Fruit fly (Drosophila melanogaster) whole organism, embryonic: ENCODE data around the gene Sec10.
A peak's percentile ranks its signal among the peaks of the same experiment; 100 is the strongest.

Experiments
- CG10147 ChIP-seq: fragments of 200-800 bp; sonication (Bioruptor generic); optimal IDR thresholded peaks from 2 replicates; lab custom pipeline; 2019; ENCODE audit warnings: missing biosample characterization, mild to moderate bottlenecking, missing genetic modification characterization, moderate library complexity
- CG10274 ChIP-seq: fragments of 200-800 bp; sonication (Bioruptor generic); optimal IDR thresholded peaks from 3 replicates; lab custom pipeline; 2017; ENCODE audit warnings: missing biosample characterization, mild to moderate bottlenecking, missing genetic modification characterization
- CG11560 ChIP-seq: fragments of 200-800 bp; sonication (Bioruptor generic); IDR thresholded peaks from 3 replicates; pipeline ENCODE4 v1.3.6; 2022; ENCODE audit warnings: missing biosample characterization, missing genetic modification characterization
- CG12391 ChIP-seq: fragments of 200-800 bp; sonication (Bioruptor generic); optimal IDR thresholded peaks from 3 replicates; lab custom pipeline; 2018; ENCODE audit warnings: missing biosample characterization, mild to moderate bottlenecking, missing genetic modification characterization, moderate library complexity
- CG13424 ChIP-seq: fragments of 200-800 bp; sonication (Bioruptor generic); optimal IDR thresholded peaks from 2 replicates; lab custom pipeline; 2019; ENCODE audit warnings: missing biosample characterization, mild to moderate bottlenecking, missing genetic modification characterization, moderate library complexity
- CG13775 ChIP-seq: fragments of 200-800 bp; sonication (Bioruptor generic); optimal IDR thresholded peaks from 3 replicates; lab custom pipeline; 2017; ENCODE audit warnings: missing biosample characterization, mild to moderate bottlenecking, missing genetic modification characterization
- CG17361 ChIP-seq: fragments of 200-800 bp; sonication (Bioruptor generic); IDR thresholded peaks from 3 replicates; pipeline ENCODE4 v1.3.6; 2022; ENCODE audit warnings: missing biosample characterization, missing genetic modification characterization
- CG18619 ChIP-seq: fragments of 200-800 bp; sonication (Bioruptor generic); optimal IDR thresholded peaks from 3 replicates; lab custom pipeline; 2017; ENCODE audit warnings: missing biosample characterization, mild to moderate bottlenecking, missing genetic modification characterization
- CG2120 ChIP-seq: fragments of 200-800 bp; sonication (Bioruptor generic); optimal IDR thresholded peaks from 3 replicates; lab custom pipeline; 2016; ENCODE audit warnings: missing biosample characterization, missing genetic modification characterization
- CG4730 ChIP-seq: fragments of 200-800 bp; sonication (Bioruptor generic); IDR thresholded peaks from 2 replicates; pipeline ENCODE4 v1.3.6; 2022; ENCODE audit warnings: missing biosample characterization, missing genetic modification characterization
- CG7963 ChIP-seq: fragments of 200-800 bp; sonication (Bioruptor generic); IDR thresholded peaks from 3 replicates; pipeline ENCODE4 v1.3.6; 2022; ENCODE audit warnings: missing biosample characterization, missing genetic modification characterization; ENCODE audit not compliant: partially characterized antibody
- CG8924 ChIP-seq: fragments of 200-800 bp; optimal IDR thresholded peaks from 3 replicates; lab custom pipeline; 2019; ENCODE audit warnings: missing biosample characterization, mild to moderate bottlenecking, missing genetic modification characterization, moderate library complexity
- CG8944 ChIP-seq: fragments of 200-800 bp; sonication (Bioruptor generic); optimal IDR thresholded peaks from 3 replicates; lab custom pipeline; 2016; ENCODE audit warnings: missing biosample characterization, missing genetic modification characterization
- CoRest ChIP-seq: fragments of 200-800 bp; sonication (Bioruptor generic); optimal IDR thresholded peaks from 3 replicates; lab custom pipeline; 2018; ENCODE audit warnings: missing biosample characterization, mild to moderate bottlenecking, missing genetic modification characterization, moderate library complexity
- Drgx ChIP-seq: fragments of 200-800 bp; sonication (Bioruptor generic); IDR thresholded peaks from 2 replicates; pipeline ENCODE4 v1.3.6; 2022; ENCODE audit warnings: missing biosample characterization, missing genetic modification characterization
- ERR ChIP-seq: fragments of 200-800 bp; sonication (Bioruptor generic); optimal IDR thresholded peaks from 2 replicates; lab custom pipeline; 2016; ENCODE audit warnings: missing biosample characterization, missing genetic modification characterization
- Ets65A ChIP-seq: fragments of 200-800 bp; sonication (Bioruptor generic); peaks from one replicate; lab custom pipeline; 2016; ENCODE audit warnings: missing biosample characterization, missing genetic modification characterization
- Ets97D ChIP-seq: fragments of 200-800 bp; sonication (Bioruptor generic); optimal IDR thresholded peaks from 3 replicates; lab custom pipeline; 2016; ENCODE audit warnings: missing biosample characterization, missing genetic modification characterization
- Gsc ChIP-seq: fragments of 200-800 bp; sonication (Bioruptor generic); IDR thresholded peaks from 2 replicates; pipeline ENCODE4 v1.3.6; 2022; ENCODE audit warnings: missing biosample characterization, missing genetic modification characterization
- MBD-R2 ChIP-seq: fragments of 200-800 bp; sonication (Bioruptor generic); IDR thresholded peaks from 2 replicates; pipeline ENCODE4 v1.3.6; 2022; ENCODE audit warnings: missing biosample characterization, missing genetic modification characterization
- Med ChIP-seq: fragments of 200-800 bp; sonication (Bioruptor generic); peaks from one replicate; lab custom pipeline; 2016; ENCODE audit warnings: missing biosample characterization, missing genetic modification characterization, mild to moderate bottlenecking, inconsistent platforms, moderate library complexity
- Opbp ChIP-seq: fragments of 200-800 bp; sonication (Bioruptor generic); IDR thresholded peaks from 3 replicates; pipeline ENCODE4 v1.3.6; 2022; ENCODE audit warnings: missing biosample characterization, missing genetic modification characterization; ENCODE audit not compliant: partially characterized antibody
- Pdp1 ChIP-seq, 2 experiments: fragments of 200-800 bp; sonication (Bioruptor generic); optimal IDR thresholded peaks; 3 replicates each; lab custom pipeline; 2016; ENCODE audit warnings: missing biosample characterization in 2 of 2, missing genetic modification characterization in 2 of 2, mild to moderate bottlenecking in 1 of 2, moderate library complexity in 1 of 2
- Sox102F ChIP-seq: fragments of 200-800 bp; sonication (Bioruptor generic); optimal IDR thresholded peaks from 2 replicates; lab custom pipeline; 2018; ENCODE audit warnings: missing biosample characterization, mild to moderate bottlenecking, missing genetic modification characterization, moderate library complexity
- bsh ChIP-seq, 2 experiments: fragments of 200-800 bp; sonication (Bioruptor generic); optimal IDR thresholded peaks; 2 replicates each; lab custom pipeline; 2017 to 2018; ENCODE audit warnings: mild to moderate bottlenecking in 2 of 2, missing biosample characterization in 2 of 2, missing genetic modification characterization in 2 of 2, moderate library complexity in 1 of 2
- cato ChIP-seq: fragments of 200-800 bp; sonication (Bioruptor generic); optimal IDR thresholded peaks from 2 replicates; lab custom pipeline; 2016; ENCODE audit warnings: missing biosample characterization, missing genetic modification characterization, borderline replicate concordance
- crc ChIP-seq: fragments of 200-800 bp; sonication (Bioruptor generic); optimal IDR thresholded peaks from 2 replicates; lab custom pipeline; 2016; ENCODE audit warnings: missing biosample characterization, missing genetic modification characterization
- crp ChIP-seq, 2 experiments: fragments of 200-800 bp; sonication (Bioruptor generic); optimal IDR thresholded peaks; 2 replicates in 1 of 2; 3 replicates in 1 of 2; lab custom pipeline; 2017; ENCODE audit warnings: missing biosample characterization in 2 of 2, missing genetic modification characterization in 2 of 2, mild to moderate bottlenecking in 1 of 2, moderate library complexity in 1 of 2
- danr ChIP-seq: fragments of 200-800 bp; sonication (Bioruptor generic); IDR thresholded peaks from 2 replicates; pipeline ENCODE4 v1.3.6; 2022; ENCODE audit warnings: missing biosample characterization, missing genetic modification characterization
- fd3F ChIP-seq: fragments of 200-800 bp; sonication (Bioruptor generic); optimal IDR thresholded peaks from 2 replicates; lab custom pipeline; 2018; ENCODE audit warnings: missing biosample characterization, mild to moderate bottlenecking, missing genetic modification characterization, moderate library complexity
- gfzf ChIP-seq: fragments of 200-800 bp; sonication (Bioruptor generic); optimal IDR thresholded peaks from 2 replicates; lab custom pipeline; 2016; ENCODE audit warnings: missing biosample characterization, mild to moderate bottlenecking, missing genetic modification characterization, moderate library complexity
- grau ChIP-seq: fragments of 200-800 bp; optimal IDR thresholded peaks from 3 replicates; lab custom pipeline; 2019; ENCODE audit warnings: missing biosample characterization, mild to moderate bottlenecking, missing genetic modification characterization, moderate library complexity
- knrl ChIP-seq: fragments of 200-800 bp; sonication (Bioruptor generic); IDR thresholded peaks from 3 replicates; pipeline ENCODE4 v1.3.6; 2022; ENCODE audit warnings: missing biosample characterization, missing genetic modification characterization; ENCODE audit not compliant: partially characterized antibody
- lilli ChIP-seq: fragments of 200-800 bp; sonication (Bioruptor generic); optimal IDR thresholded peaks from 3 replicates; lab custom pipeline; 2016; ENCODE audit warnings: missing biosample characterization, missing genetic modification characterization
- p53 ChIP-seq: fragments of 200-800 bp; sonication (Bioruptor generic); optimal IDR thresholded peaks from 2 replicates; lab custom pipeline; 2016; ENCODE audit warnings: missing biosample characterization, missing genetic modification characterization
- pfk ChIP-seq: fragments of 200-800 bp; sonication (Bioruptor generic); optimal IDR thresholded peaks from 2 replicates; lab custom pipeline; 2018; ENCODE audit warnings: missing biosample characterization, mild to moderate bottlenecking, missing genetic modification characterization, moderate library complexity
- pho ChIP-seq: fragments of 200-800 bp; sonication (Bioruptor generic); optimal IDR thresholded peaks from 2 replicates; lab custom pipeline; 2016; ENCODE audit warnings: missing biosample characterization, missing genetic modification characterization
- rib ChIP-seq: fragments of 200-800 bp; sonication (Bioruptor generic); IDR thresholded peaks from 2 replicates; pipeline ENCODE4 v1.3.6; 2022; ENCODE audit warnings: missing biosample characterization, missing genetic modification characterization
- sc ChIP-seq, 3 experiments: fragments of >200 bp in 2 of 3; fragments of 200-800 bp in 1 of 3; sonication (Bioruptor generic) in 1 of 3; optimal IDR thresholded peaks; 2 replicates in 2 of 3; 3 replicates in 1 of 3; lab custom pipeline; 2017; ENCODE audit warnings: mild to moderate bottlenecking in 1 of 3, missing biosample characterization in 1 of 3, missing genetic modification characterization in 1 of 3, missing genetic modification reagents in 1 of 3
- sd ChIP-seq: fragments of 200-800 bp; sonication (Bioruptor generic); optimal IDR thresholded peaks from 3 replicates; lab custom pipeline; 2018; ENCODE audit warnings: missing biosample characterization, mild to moderate bottlenecking, missing genetic modification characterization, moderate library complexity
- slbo ChIP-seq: fragments of 200-800 bp; sonication (Bioruptor generic); IDR thresholded peaks from 2 replicates; pipeline ENCODE4 v1.3.6; 2022; ENCODE audit warnings: missing biosample characterization, missing genetic modification characterization
- sob ChIP-seq: fragments of 200-800 bp; sonication (Bioruptor generic); IDR thresholded peaks from 2 replicates; pipeline ENCODE4 v1.3.6; 2022; ENCODE audit warnings: missing biosample characterization, missing genetic modification characterization
- tap ChIP-seq: fragments of 200-800 bp; optimal IDR thresholded peaks from 3 replicates; lab custom pipeline; 2019; ENCODE audit warnings: missing biosample characterization, mild to moderate bottlenecking, missing genetic modification characterization, moderate library complexity
- unpg ChIP-seq: fragments of 200-800 bp; sonication (Bioruptor generic); optimal IDR thresholded peaks from 3 replicates; lab custom pipeline; 2018; ENCODE audit warnings: missing biosample characterization, mild to moderate bottlenecking, missing genetic modification characterization, moderate library complexity

Sec10 gene

DNA sequence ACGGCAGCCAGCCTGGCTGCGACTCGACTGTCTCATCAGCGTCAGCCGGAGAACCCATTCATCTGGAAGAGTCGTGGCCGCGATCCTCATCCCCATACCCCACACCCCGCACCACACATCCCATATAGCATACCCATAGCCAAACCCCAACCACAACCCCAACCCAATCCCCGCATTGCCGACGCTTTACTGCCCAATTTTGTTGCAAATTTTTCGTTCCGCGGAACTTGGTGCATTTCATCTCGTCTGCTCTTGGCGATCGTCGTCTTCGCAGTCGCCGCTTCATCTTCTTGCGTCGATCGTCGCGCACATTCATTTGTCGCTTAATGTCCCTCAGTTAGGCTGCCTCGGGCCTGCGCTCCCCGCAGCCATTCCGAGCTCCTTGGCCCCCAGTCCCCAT lies 8.7 kb downstream of the Sec10 start:
- TF ChIP-seq pfk (no peak), CG8924 (tag; lab: Kevin White, UChicago) (no peak), Ets65A (GFP tag; lab: Kevin White, UChicago) (peak; percentile 57), gfzf (GFP tag; lab: Kevin White, UChicago) (no peak), CG4730 (GFP tag; lab: Robert Waterston, UW) (no peak), CG8944 (no peak)

DNA sequence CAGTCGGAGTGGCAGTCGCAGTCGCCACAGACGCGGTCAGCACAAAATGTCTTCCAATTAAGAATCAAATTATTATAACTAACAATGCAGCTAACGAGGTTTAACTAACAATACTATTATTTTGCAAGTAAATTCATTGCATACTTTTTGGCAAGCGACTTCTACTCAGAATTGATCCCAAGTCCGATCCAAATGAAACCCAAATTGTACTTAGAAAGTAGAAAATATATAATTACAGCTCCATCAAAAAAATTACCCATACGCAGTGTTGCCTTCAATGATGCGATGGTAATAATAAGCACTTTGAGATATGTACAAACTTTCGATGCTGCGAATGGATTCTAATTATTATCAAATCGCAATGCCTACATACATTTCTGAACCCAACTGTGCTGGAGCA lies 9.1 kb downstream of the Sec10 start:
- TF ChIP-seq Drgx (GFP tag; lab: Robert Waterston, UW) (peak; percentile 31; the same call in 1 of the 2 replicates), unpg (GFP tag; lab: Kevin White, UChicago) (no peak), bsh (GFP tag; optimal IDR thresholded peaks at IDR 0.05; lab: Kevin White, UChicago) (peak in 1 of 2 experiments; percentile 48)
- TF ChIP-seq, all 482 proteins: peak for 2

dm6 chr3R:24144542-24144941 lies 9.9 kb downstream of the Sec10 start:
- TF ChIP-seq pho (GFP tag; lab: Kevin White, UChicago) (no peak), Med (GFP tag; lab: Kevin White, UChicago) (peak; percentile 7), MBD-R2 (GFP tag; lab: Robert Waterston, UW) (no peak), bsh (GFP tag; optimal IDR thresholded peaks at IDR 0.05; lab: Kevin White, UChicago) (peak in 1 of 2 experiments; percentile 86), CG18619 (no peak), CG10274 (GFP tag; lab: Kevin White, UChicago) (peak; percentile 58), CG13424 (tag; lab: Kevin White, UChicago) (no peak), CG12391 (no peak), danr (GFP tag; lab: Robert Waterston, UW) (no peak), p53 (GFP tag; lab: Kevin White, UChicago) (no peak)

dm6 chr3R:24148838-24149237 lies 14.2 kb downstream of the Sec10 start, which contains the start of gene Slimp:
Slimp (minus strand) TSS chr3R:24148967.
- TF ChIP-seq sc (optimal IDR thresholded peaks at IDR 0.05; lab: Kevin White, UChicago) (no peak), sc (GFP tag; optimal IDR thresholded peaks at IDR 0.05; lab: Kevin White, UChicago) (no peak), sd (tag; lab: Kevin White, UChicago) (no peak), Pdp1 (GFP tag; optimal IDR thresholded peaks at IDR 0.05; lab: Kevin White, UChicago) (no peak), sob (GFP tag; lab: Robert Waterston, UW) (0 out of 2 replicates have a peak, but pooled peaks have one; percentile 20), grau (tag; lab: Kevin White, UChicago) (peak; percentile 40), lilli (peak; percentile 25), CG10147 (GFP tag; lab: Kevin White, UChicago) (peak; percentile 13), tap (tag; lab: Kevin White, UChicago) (no peak), CG7963 (GFP tag; lab: Robert Waterston, UW) (no peak), crc (GFP tag; lab: Kevin White, UChicago) (no peak), Med (GFP tag; lab: Kevin White, UChicago) (peak; percentile 38), bsh (GFP tag; optimal IDR thresholded peaks at IDR 0.05; lab: Kevin White, UChicago) (peak in 1 of 2 experiments; percentile 32), CG17361 (GFP tag; lab: Robert Waterston, UW) (0 out of 3 replicates have a peak, but pooled peaks have one; percentile 32), rib (GFP tag; lab: Robert Waterston, UW) (no peak), Ets97D (GFP tag; lab: Kevin White, UChicago) (peak; percentile 20), CG11560 (tag; lab: Robert Waterston, UW) (no peak; the same call in 2 of the 3 replicates), ERR (no peak), CG2120 (GFP tag; lab: Kevin White, UChicago) (peak; percentile 52), cato (GFP tag; lab: Kevin White, UChicago) (no peak), Sox102F (no peak), Opbp (0 out of 3 replicates have a peak, but pooled peaks have one; percentile 46), knrl (GFP tag; lab: Robert Waterston, UW) (0 out of 3 replicates have a peak, but pooled peaks have one; percentile 17), crp (GFP tag; optimal IDR thresholded peaks at IDR 0.05; lab: Kevin White, UChicago) (peak; percentile 56 to 93), fd3F (GFP tag; lab: Kevin White, UChicago) (no peak), slbo (GFP tag; lab: Robert Waterston, UW) (peak; percentile 29; the same call in 1 of the 2 replicates), CG13775 (GFP tag; lab: Kevin White, UChicago) (peak; percentile 27), CoRest (tag; lab: Kevin White, UChicago) (peak; percentile 8), Gsc (GFP tag; lab: Robert Waterston, UW) (no peak)
